Worm (Caenorhabditis elegans) whole organism, L1 larva: Measurements from ENCODE around the gene ribo-1.
A peak's percentile ranks its signal among the peaks of the same experiment; 100 is the strongest.

Experiments used
- C04F5.9 ChIP-seq: sonication (generic microtip); optimal IDR thresholded peaks from 2 replicates; lab custom pipeline; 2016; ENCODE audit warnings: missing genetic modification characterization, missing compliant biosample characterization
- C16A3.4 ChIP-seq: fragments of 150-350 bp; optimal IDR thresholded peaks from 2 replicates; lab custom pipeline; 2014; ENCODE audit warnings: missing biosample characterization, missing genetic modification characterization
- F16B12.6 ChIP-seq: fragments of 150-350 bp; optimal IDR thresholded peaks from 2 replicates; lab custom pipeline; 2014; ENCODE audit warnings: missing biosample characterization, missing genetic modification characterization
- aha-1 ChIP-seq: fragments of 150-350 bp; optimal IDR thresholded peaks from 2 replicates; lab custom pipeline; 2014; ENCODE audit warnings: missing biosample characterization, missing genetic modification characterization
- aly-2 ChIP-seq: fragments of 150-350 bp; optimal IDR thresholded peaks from 2 replicates; lab custom pipeline; 2014; ENCODE audit warnings: missing biosample characterization, missing genetic modification characterization
- ceh-63 ChIP-seq: fragments of 200-800 bp; sonication (Bioruptor generic); optimal IDR thresholded peaks from 2 replicates; lab custom pipeline; 2018; ENCODE audit warnings: mild to moderate bottlenecking, missing genetic modification characterization, missing compliant biosample characterization
- ceh-82 ChIP-seq, 3 experiments: fragments of 150-350 bp in 1 of 3; sonication (generic microtip) in 2 of 3; optimal IDR thresholded peaks; 2 replicates each; lab custom pipeline; 2014 to 2017; ENCODE audit warnings: missing biosample characterization in 3 of 3, missing genetic modification characterization in 3 of 3
- ceh-88 ChIP-seq: fragments of 200-800 bp; sonication (Bioruptor generic); IDR thresholded peaks from 2 replicates; pipeline ENCODE4 v1.3.6; 2022; ENCODE audit warnings: missing genetic modification characterization, missing compliant biosample characterization
- ceh-90 ChIP-seq: sonication (generic microtip); optimal IDR thresholded peaks from 2 replicates; lab custom pipeline; 2016; ENCODE audit warnings: missing genetic modification characterization, missing compliant biosample characterization
- dpl-1 ChIP-seq, 3 experiments: fragments of 150-350 bp in 2 of 3; sonication (generic microtip) in 1 of 3; optimal IDR thresholded peaks; 2 replicates each; lab custom pipeline; 2014 to 2017; ENCODE audit warnings: missing biosample characterization in 3 of 3, missing genetic modification characterization in 3 of 3, missing genetic modification reagents in 3 of 3
- egl-13 ChIP-seq: sonication (generic microtip); optimal IDR thresholded peaks from 2 replicates; lab custom pipeline; 2016; ENCODE audit warnings: missing genotype, missing genetic modification reagents, missing genetic modification characterization, missing compliant biosample characterization
- elt-2 ChIP-seq: sonication (generic microtip); optimal IDR thresholded peaks from 2 replicates; lab custom pipeline; 2016; ENCODE audit warnings: missing genetic modification characterization, mild to moderate bottlenecking, inconsistent platforms, missing compliant biosample characterization, missing genetic modification reagents
- elt-3 ChIP-seq, 6 experiments: fragments of 150-350 bp in 1 of 6; sonication (generic microtip); optimal IDR thresholded peaks; 2 replicates each; lab custom pipeline; 2017 to 2018; ENCODE audit warnings: missing biosample characterization in 6 of 6, missing genetic modification characterization in 6 of 6, inconsistent platforms in 1 of 6
- ets-5 ChIP-seq: fragments of 200-800 bp; sonication (Bioruptor generic); IDR thresholded peaks from 2 replicates; pipeline ENCODE4 v1.3.6; 2022; ENCODE audit warnings: missing genetic modification characterization, missing compliant biosample characterization
- fkh-10 ChIP-seq: sonication (generic microtip); optimal IDR thresholded peaks from 2 replicates; lab custom pipeline; 2017; ENCODE audit warnings: missing biosample characterization, missing genetic modification reagents, missing genetic modification characterization
- hlh-17 ChIP-seq: fragments of 200-800 bp; sonication (Bioruptor generic); optimal IDR thresholded peaks from 2 replicates; lab custom pipeline; 2018; ENCODE audit warnings: missing genetic modification characterization, mild to moderate bottlenecking, missing compliant biosample characterization, moderate library complexity, borderline replicate concordance
- hlh-4 ChIP-seq: sonication (generic microtip); optimal IDR thresholded peaks from 2 replicates; lab custom pipeline; 2016; ENCODE audit warnings: mild to moderate bottlenecking, missing genetic modification characterization, missing compliant biosample characterization
- irx-1 ChIP-seq: sonication (generic microtip); optimal IDR thresholded peaks from 2 replicates; lab custom pipeline; 2016; ENCODE audit warnings: missing genetic modification characterization, missing compliant biosample characterization
- isw-1 ChIP-seq: fragments of 200-800 bp; sonication (Bioruptor generic); IDR thresholded peaks from 2 replicates; pipeline ENCODE4 v1.3.6; 2022; ENCODE audit warnings: missing genetic modification characterization, missing compliant biosample characterization
- lin-13 ChIP-seq: fragments of 150-350 bp; optimal IDR thresholded peaks from 2 replicates; lab custom pipeline; 2014; ENCODE audit warnings: missing biosample characterization, missing genetic modification reagents, missing genetic modification characterization
- lin-14 ChIP-seq: fragments of 200-800 bp; sonication (Bioruptor generic); optimal IDR thresholded peaks from 2 replicates; lab custom pipeline; 2018; ENCODE audit warnings: mild to moderate bottlenecking, missing genetic modification characterization, moderate library complexity, missing compliant biosample characterization
- lin-15B ChIP-seq: fragments of 150-350 bp; sonication (generic microtip); optimal IDR thresholded peaks from 3 replicates; lab custom pipeline; 2014; ENCODE audit warnings: missing biosample characterization, missing genetic modification characterization
- lir-3 ChIP-seq: sonication (generic microtip); optimal IDR thresholded peaks from 2 replicates; lab custom pipeline; 2016; ENCODE audit warnings: mild to moderate bottlenecking, missing genetic modification characterization, moderate library complexity, missing compliant biosample characterization; ENCODE audit not compliant: poor library complexity
- mab-9 ChIP-seq: fragments of 200-800 bp; sonication (Bioruptor generic); IDR thresholded peaks from 2 replicates; pipeline ENCODE4 v1.3.6; 2022; ENCODE audit warnings: missing genetic modification reagents, missing genetic modification characterization, missing compliant biosample characterization
- mdl-1 ChIP-seq, 2 experiments: fragments of 150-350 bp; optimal IDR thresholded peaks; 2 replicates each; lab custom pipeline; 2014 to 2017; ENCODE audit warnings: missing biosample characterization in 2 of 2, missing genetic modification characterization in 2 of 2, inconsistent platforms in 1 of 2
- mef-2 ChIP-seq: fragments of 150-350 bp; optimal IDR thresholded peaks from 2 replicates; lab custom pipeline; 2014; ENCODE audit warnings: missing biosample characterization, missing genetic modification characterization
- mep-1 ChIP-seq: fragments of 150-350 bp; optimal IDR thresholded peaks from 2 replicates; lab custom pipeline; 2014; ENCODE audit warnings: missing biosample characterization, missing genetic modification characterization
- nhr-12 ChIP-seq: sonication (generic microtip); optimal IDR thresholded peaks from 2 replicates; lab custom pipeline; 2017; ENCODE audit warnings: missing biosample characterization, missing genetic modification characterization
- nhr-19 ChIP-seq: fragments of 200-800 bp; sonication (Bioruptor generic); conservative IDR thresholded peaks from 2 replicates; pipeline ENCODE4 v1.3.6; 2022; ENCODE audit warnings: missing genetic modification characterization, missing compliant biosample characterization
- nhr-20 ChIP-seq: sonication (generic microtip); optimal IDR thresholded peaks from 2 replicates; lab custom pipeline; 2016; ENCODE audit warnings: mild to moderate bottlenecking, missing genetic modification characterization, missing compliant biosample characterization
- nhr-84 ChIP-seq: sonication (generic microtip); optimal IDR thresholded peaks from 2 replicates; lab custom pipeline; 2017; ENCODE audit warnings: missing biosample characterization, missing genetic modification characterization
- nhr-85 ChIP-seq: sonication (generic microtip); peaks from one replicate; lab custom pipeline; 2016; ENCODE audit warnings: missing genetic modification characterization, inconsistent platforms, missing compliant biosample characterization
- pag-3 ChIP-seq: sonication (generic microtip); optimal IDR thresholded peaks from 2 replicates; lab custom pipeline; 2017; ENCODE audit warnings: missing genetic modification characterization, mild to moderate bottlenecking, missing compliant biosample characterization, antibody characterized with exemption, borderline replicate concordance; ENCODE audit not compliant: insufficient read depth
- pax-3 ChIP-seq: fragments of 200-800 bp; sonication (Bioruptor generic); optimal IDR thresholded peaks from 2 replicates; lab custom pipeline; 2018; ENCODE audit warnings: mild to moderate bottlenecking, missing genetic modification characterization, moderate library complexity, missing compliant biosample characterization
- pqm-1 ChIP-seq: sonication (generic microtip); optimal IDR thresholded peaks from 3 replicates; lab custom pipeline; 2017; ENCODE audit warnings: missing biosample characterization, missing genetic modification characterization
- skn-1 ChIP-seq: fragments of 150-350 bp; optimal IDR thresholded peaks from 2 replicates; lab custom pipeline; 2014; ENCODE audit warnings: missing biosample characterization, missing genetic modification characterization
- snpc-4 ChIP-seq: fragments of 150-350 bp; optimal IDR thresholded peaks from 2 replicates; lab custom pipeline; 2014; ENCODE audit warnings: missing biosample characterization, missing genetic modification characterization
- sox-4 ChIP-seq: sonication (generic microtip); optimal IDR thresholded peaks from 2 replicates; lab custom pipeline; 2016; ENCODE audit warnings: missing genetic modification characterization, missing compliant biosample characterization
- sup-37 ChIP-seq: fragments of 200-800 bp; sonication (Bioruptor generic); optimal IDR thresholded peaks from 2 replicates; lab custom pipeline; 2018; ENCODE audit warnings: mild to moderate bottlenecking, missing genetic modification characterization, missing compliant biosample characterization
- swsn-7 ChIP-seq: sonication (generic microtip); optimal IDR thresholded peaks from 2 replicates; lab custom pipeline; 2016; ENCODE audit warnings: missing genetic modification characterization, missing compliant biosample characterization
- unc-130 ChIP-seq: fragments of 150-350 bp; optimal IDR thresholded peaks from 2 replicates; lab custom pipeline; 2017; ENCODE audit warnings: missing biosample characterization, missing genetic modification characterization, inconsistent platforms
- unc-30 ChIP-seq: sonication (generic microtip); optimal IDR thresholded peaks from 2 replicates; lab custom pipeline; 2017; ENCODE audit warnings: missing biosample characterization, missing genetic modification characterization
- unc-86 ChIP-seq: sonication (generic microtip); optimal IDR thresholded peaks from 2 replicates; lab custom pipeline; 2016; ENCODE audit warnings: missing genetic modification characterization, missing compliant biosample characterization
- unc-98 ChIP-seq: fragments of 200-800 bp; sonication (Bioruptor generic); IDR thresholded peaks from 2 replicates; pipeline ENCODE4 v1.3.6; 2022; ENCODE audit warnings: missing genetic modification characterization, missing compliant biosample characterization
- vab-15 ChIP-seq: sonication (generic microtip); optimal IDR thresholded peaks from 2 replicates; lab custom pipeline; 2017; ENCODE audit warnings: missing genotype, mild to moderate bottlenecking, missing genetic modification characterization, missing compliant biosample characterization
- xbp-1 ChIP-seq: sonication (generic microtip); optimal IDR thresholded peaks from 2 replicates; lab custom pipeline; 2016; ENCODE audit warnings: missing genetic modification characterization, missing compliant biosample characterization
- zag-1 ChIP-seq: fragments of 150-350 bp; optimal IDR thresholded peaks from 2 replicates; lab custom pipeline; 2014; ENCODE audit warnings: missing biosample characterization, missing genetic modification characterization
- zip-4 ChIP-seq: fragments of 200-800 bp; sonication (Bioruptor generic); optimal IDR thresholded peaks from 2 replicates; lab custom pipeline; 2018; ENCODE audit warnings: mild to moderate bottlenecking, missing genetic modification characterization, moderate library complexity, missing compliant biosample characterization

ribo-1 gene

DNA sequence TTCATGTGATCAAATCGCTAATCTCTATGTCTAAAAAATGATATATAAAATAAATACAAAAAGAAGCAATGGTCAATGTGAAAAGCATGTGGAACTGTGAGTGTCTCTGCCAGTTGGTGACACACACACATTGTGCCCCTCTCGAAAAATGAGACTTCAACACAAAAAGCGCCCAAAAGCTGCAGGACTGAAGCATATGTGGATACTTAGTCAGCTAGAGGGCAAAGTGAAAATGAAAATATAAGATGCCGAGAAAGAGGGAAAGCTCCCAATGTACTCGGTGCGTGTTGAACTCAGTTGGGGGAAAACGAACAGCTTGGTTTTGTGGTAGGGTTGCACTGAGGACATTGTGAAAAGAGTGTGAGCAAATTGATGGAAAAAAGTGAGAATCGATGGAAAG is 29.3 kb upstream of the ribo-1 start (continued):
- 0 out of 2 replicates have a peak, but pooled peaks have one; percentile 17 for TF ChIP-seq mab-9

DNA sequence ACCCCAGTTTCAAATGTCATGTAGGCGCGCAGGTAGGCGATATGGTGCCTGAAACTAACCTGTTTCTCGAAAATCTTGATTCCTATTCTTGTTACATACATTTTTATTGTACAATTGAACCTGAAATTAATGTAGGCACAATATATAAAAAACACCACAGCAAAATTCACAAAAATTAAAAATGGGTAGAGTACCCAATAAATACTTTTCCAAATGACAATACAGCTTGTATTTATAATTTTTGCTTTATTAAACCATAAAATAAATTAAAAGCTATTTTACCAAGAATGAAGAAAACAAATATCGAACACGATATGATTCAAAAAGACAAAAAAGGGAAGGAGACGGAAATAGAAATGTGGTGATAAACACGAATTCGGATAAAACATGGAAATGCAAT is 27.1 kb upstream of the ribo-1 start, which contains the start of gene tre-2:
TSS of gene tre-2 (minus strand) at position 101 of the 400 bp plus-strand sequence.
- TF ChIP-seq zip-4 (GFP tag; lab: Kevin White, UChicago) (no peak), unc-30 (tag; lab: Kevin White, UChicago) (no peak), nhr-20 (no peak), ets-5 (no peak), ceh-82 (tag; optimal IDR thresholded peaks at IDR 0.05; lab: Kevin White, UChicago) (no peak), lin-13 (GFP tag; lab: Kevin White, UChicago) (no peak), zag-1 (tag; lab: Kevin White, UChicago) (no peak), ceh-90 (tag; lab: Kevin White, UChicago) (no peak), mep-1 (tag; lab: Kevin White, UChicago) (no peak), fkh-10 (GFP tag; lab: Kevin White, UChicago) (no peak), mef-2 (tag; lab: Kevin White, UChicago) (no peak), lir-3 (tag; lab: Kevin White, UChicago) (no peak), elt-2 (tag; lab: Kevin White, UChicago) (no peak), hlh-4 (tag; lab: Kevin White, UChicago) (no peak), hlh-17 (GFP tag; lab: Kevin White, UChicago) (no peak), C16A3.4 (no peak)

DNA sequence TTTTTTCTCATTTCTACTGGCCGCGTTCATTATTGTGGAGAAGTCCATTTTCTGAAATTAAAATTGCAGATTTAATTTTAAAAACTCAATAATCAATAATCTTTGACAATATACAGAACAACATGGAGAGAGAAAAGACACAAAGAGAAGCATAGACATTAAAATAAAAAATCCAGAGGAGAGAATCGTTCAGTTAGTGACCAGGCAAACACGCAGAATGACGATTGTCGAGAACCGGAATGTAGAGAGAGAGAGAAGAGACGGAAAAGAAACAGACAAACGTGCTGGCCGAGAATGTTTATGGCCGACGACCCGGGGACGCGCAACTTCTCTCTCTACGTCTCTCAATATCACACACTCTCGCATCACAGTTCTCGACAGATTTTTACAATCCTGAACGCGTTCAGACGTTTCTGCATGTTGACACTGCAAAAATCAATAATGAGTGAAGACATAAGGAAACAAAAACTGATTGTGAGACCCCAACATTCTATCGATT is 22.8 kb upstream of the ribo-1 start, which contains the start of the genes T05A12.3 and T05A12.4:
TSS of gene T05A12.3 (minus strand) at position 51 of the 499 bp plus-strand sequence.
TSS of gene T05A12.4 (plus strand) at position 348 of the 499 bp plus-strand sequence.
- no peak for TF ChIP-seq aly-2 (tag; lab: Kevin White, UChicago)
- no peak for TF ChIP-seq lin-14 (GFP tag; lab: Kevin White, UChicago)
- no peak for TF ChIP-seq irx-1 (tag; lab: Kevin White, UChicago)
- TF ChIP-seq egl-13, result no peak
- no peak for TF ChIP-seq nhr-85 (tag; lab: Kevin White, UChicago)
- peak; percentile 31 for TF ChIP-seq xbp-1 (tag; lab: Kevin White, UChicago)
- TF ChIP-seq dpl-1 (GFP tag; optimal IDR thresholded peaks at IDR 0.05; lab: Kevin White, UChicago), result peak in 2 of 3 experiments; percentile 38 to 40
- no peak for TF ChIP-seq nhr-12 (tag; lab: Kevin White, UChicago)
- no peak for TF ChIP-seq pag-3 (tag; lab: Kevin White, UChicago)
- TF ChIP-seq C16A3.4, result peak; percentile 22
- TF ChIP-seq C04F5.9, result no peak
- TF ChIP-seq pqm-1, result no peak
- no peak for TF ChIP-seq unc-86 (tag; lab: Kevin White, UChicago)
- no peak for TF ChIP-seq elt-3 (tag; optimal IDR thresholded peaks at IDR 0.05; lab: Kevin White, UChicago)
- no peak for TF ChIP-seq ceh-63
- TF ChIP-seq aha-1 (tag; lab: Kevin White, UChicago), result no peak
- no peak for TF ChIP-seq zip-4 (GFP tag; lab: Kevin White, UChicago)
- no peak for TF ChIP-seq unc-30 (tag; lab: Kevin White, UChicago)
- no peak for TF ChIP-seq pax-3
- TF ChIP-seq F16B12.6 (tag; lab: Kevin White, UChicago), result no peak
- TF ChIP-seq lin-13 (GFP tag; lab: Kevin White, UChicago), result no peak
- TF ChIP-seq nhr-84, result no peak
- peak; percentile 28 for TF ChIP-seq skn-1 (tag; lab: Kevin White, UChicago)
- TF ChIP-seq sup-37 (GFP tag; lab: Kevin White, UChicago), result no peak
- TF ChIP-seq nhr-19, result no peak
- peak; percentile 13 for TF ChIP-seq isw-1
- no peak for TF ChIP-seq unc-98 (GFP tag; lab: Robert Waterston, UW)
- TF ChIP-seq unc-130, result no peak
- no peak for TF ChIP-seq elt-2 (tag; lab: Kevin White, UChicago)
- TF ChIP-seq zag-1 (tag; lab: Kevin White, UChicago), result no peak
- no peak for TF ChIP-seq ceh-90 (tag; lab: Kevin White, UChicago)
- no peak for TF ChIP-seq hlh-17 (GFP tag; lab: Kevin White, UChicago)
- no peak for TF ChIP-seq lin-15B (tag; lab: Kevin White, UChicago)
- no peak for TF ChIP-seq vab-15 (tag; lab: Kevin White, UChicago)
- peak; percentile 12 for TF ChIP-seq swsn-7
- no peak for TF ChIP-seq mdl-1 (tag; optimal IDR thresholded peaks at IDR 0.05; lab: Kevin White, UChicago)
- TF ChIP-seq sox-4 (tag; lab: Kevin White, UChicago), result no peak
- no peak for TF ChIP-seq snpc-4 (tag; lab: Kevin White, UChicago)
- TF ChIP-seq ceh-88 (GFP tag; lab: Robert Waterston, UW), result no peak
